Fruit fly (Drosophila melanogaster) whole organism, prepupa: Measurements from ENCODE around the gene DNAlig3.

ENCODE experiments used
- CG16779 ChIP-seq: fragments of 200-800 bp; sonication (Bioruptor generic); optimal IDR thresholded peaks from 3 replicates; lab custom pipeline; 2017; ENCODE audit warnings: missing biosample characterization, mild to moderate bottlenecking, missing genetic modification characterization
- OdsH ChIP-seq: fragments of 200-800 bp; sonication (Bioruptor generic); optimal IDR thresholded peaks from 3 replicates; lab custom pipeline; 2016; ENCODE audit warnings: missing biosample characterization, missing genetic modification characterization

- no peak for TF ChIP-seq OdsH (GFP tag; lab: Kevin White, UChicago)
- TF ChIP-seq CG16779 = no peak
Observed at dm6 chr3R:12352003-12352402, 49.6 kb downstream of the DNAlig3 start, which contains the start of gene CG10041.
